Fruit fly (Drosophila melanogaster) whole organism, embryonic: Measurements from ENCODE around the gene CG9775.
A peak's percentile ranks its signal among the peaks of the same experiment; 100 is the strongest.

ENCODE experiments used
- Asciz ChIP-seq: fragments of 200-800 bp; sonication (Bioruptor generic); optimal IDR thresholded peaks from 2 replicates; lab custom pipeline; 2017; ENCODE audit warnings: missing biosample characterization, mild to moderate bottlenecking, missing genetic modification characterization, missing genetic modification reagents
- B-H2 ChIP-seq: fragments of 200-800 bp; sonication (Bioruptor generic); optimal IDR thresholded peaks from 2 replicates; lab custom pipeline; 2018; ENCODE audit warnings: missing biosample characterization, mild to moderate bottlenecking, missing genetic modification characterization
- CG10147 ChIP-seq: fragments of 200-800 bp; sonication (Bioruptor generic); optimal IDR thresholded peaks from 2 replicates; lab custom pipeline; 2019; ENCODE audit warnings: missing biosample characterization, mild to moderate bottlenecking, missing genetic modification characterization, moderate library complexity
- CG11723 ChIP-seq: fragments of 200-800 bp; sonication (Bioruptor generic); optimal IDR thresholded peaks from 2 replicates; lab custom pipeline; 2017; ENCODE audit warnings: missing biosample characterization, mild to moderate bottlenecking, missing genetic modification characterization
- CG12219 ChIP-seq: fragments of 200-800 bp; sonication (Bioruptor generic); optimal IDR thresholded peaks from 3 replicates; lab custom pipeline; 2018; ENCODE audit warnings: missing biosample characterization, mild to moderate bottlenecking, missing genetic modification characterization
- CG12236 ChIP-seq: fragments of 200-800 bp; sonication (Bioruptor generic); optimal IDR thresholded peaks from 2 replicates; lab custom pipeline; 2016; ENCODE audit warnings: missing biosample characterization, missing genetic modification characterization
- CG12299 ChIP-seq: fragments of 200-800 bp; sonication (Bioruptor generic); optimal IDR thresholded peaks from 2 replicates; lab custom pipeline; 2018; ENCODE audit warnings: missing biosample characterization, mild to moderate bottlenecking, missing genetic modification characterization
- CG12744 ChIP-seq: fragments of 200-800 bp; sonication (Bioruptor generic); optimal IDR thresholded peaks from 2 replicates; lab custom pipeline; 2016; ENCODE audit warnings: missing biosample characterization, missing genetic modification characterization
- CG13287 ChIP-seq: fragments of 200-800 bp; sonication (Bioruptor generic); IDR thresholded peaks from 2 replicates; pipeline ENCODE4 v1.3.6; 2022; ENCODE audit warnings: missing biosample characterization, missing genetic modification characterization; ENCODE audit not compliant: partially characterized antibody
- CG13424 ChIP-seq: fragments of 200-800 bp; sonication (Bioruptor generic); optimal IDR thresholded peaks from 2 replicates; lab custom pipeline; 2019; ENCODE audit warnings: missing biosample characterization, mild to moderate bottlenecking, missing genetic modification characterization, moderate library complexity
- CG14050 ChIP-seq: fragments of 200-800 bp; sonication (Bioruptor generic); IDR thresholded peaks from 3 replicates; pipeline ENCODE4 v1.3.6; 2022; ENCODE audit warnings: missing biosample characterization, missing genetic modification characterization
- CG17612 ChIP-seq: fragments of 200-800 bp; sonication (Bioruptor generic); IDR thresholded peaks from 2 replicates; pipeline ENCODE4 v1.3.6; 2022; ENCODE audit warnings: missing biosample characterization, missing genetic modification characterization
- CG2202 ChIP-seq: fragments of 200-800 bp; sonication (Bioruptor generic); optimal IDR thresholded peaks from 2 replicates; lab custom pipeline; 2018; ENCODE audit warnings: missing biosample characterization, mild to moderate bottlenecking, missing genetic modification characterization
- CG30431 ChIP-seq: fragments of 200-800 bp; sonication (Bioruptor generic); optimal IDR thresholded peaks from 2 replicates; lab custom pipeline; 2017; ENCODE audit warnings: missing biosample characterization, missing genetic modification characterization
- CG3407 ChIP-seq: fragments of 200-800 bp; sonication (Bioruptor generic); optimal IDR thresholded peaks from 2 replicates; lab custom pipeline; 2018; ENCODE audit warnings: missing biosample characterization, mild to moderate bottlenecking, missing genetic modification characterization
- CG4282 ChIP-seq: fragments of 200-800 bp; sonication (Bioruptor generic); optimal IDR thresholded peaks from 2 replicates; lab custom pipeline; 2016; ENCODE audit warnings: missing biosample characterization, missing genetic modification characterization
- CG4854 ChIP-seq: fragments of 200-800 bp; sonication (Bioruptor generic); optimal IDR thresholded peaks from 2 replicates; lab custom pipeline; 2016; ENCODE audit warnings: missing biosample characterization, missing genetic modification characterization, inconsistent platforms
- CG5180 ChIP-seq: fragments of 200-800 bp; sonication (Bioruptor generic); optimal IDR thresholded peaks from 3 replicates; lab custom pipeline; 2017; ENCODE audit warnings: missing biosample characterization, missing genetic modification characterization, mild to moderate bottlenecking, moderate library complexity, missing genetic modification reagents
- CG6689 ChIP-seq: fragments of 200-800 bp; sonication (Bioruptor generic); IDR thresholded peaks from 2 replicates; pipeline ENCODE4 v1.3.6; 2022; ENCODE audit warnings: missing biosample characterization, missing genetic modification characterization
- CG7357 ChIP-seq: fragments of 200-800 bp; sonication (Bioruptor generic); IDR thresholded peaks from 3 replicates; pipeline ENCODE4 v1.3.6; 2022; ENCODE audit warnings: missing biosample characterization, missing genetic modification characterization
- CG7372 ChIP-seq: fragments of 200-800 bp; sonication (Bioruptor generic); IDR thresholded peaks from 2 replicates; pipeline ENCODE4 v1.3.6; 2022; ENCODE audit warnings: missing biosample characterization, missing genetic modification characterization
- CG9215 ChIP-seq: fragments of 200-800 bp; sonication (Bioruptor generic); IDR thresholded peaks from 2 replicates; pipeline ENCODE4 v1.3.6; 2022; ENCODE audit warnings: missing biosample characterization, missing genetic modification characterization
- CG9437 ChIP-seq: fragments of 200-800 bp; sonication (Bioruptor generic); optimal IDR thresholded peaks from 2 replicates; lab custom pipeline; 2018; ENCODE audit warnings: missing biosample characterization, mild to moderate bottlenecking, missing genetic modification characterization
- CG9727 ChIP-seq: fragments of 200-800 bp; sonication (Bioruptor generic); optimal IDR thresholded peaks from 3 replicates; lab custom pipeline; 2017; ENCODE audit warnings: missing biosample characterization, mild to moderate bottlenecking, missing genetic modification characterization
- Camta ChIP-seq: fragments of 200-800 bp; sonication (Bioruptor generic); optimal IDR thresholded peaks from 2 replicates; lab custom pipeline; 2016; ENCODE audit warnings: missing biosample characterization, missing genetic modification characterization
- Chrac-16 ChIP-seq: fragments of 200-800 bp; sonication (Bioruptor generic); optimal IDR thresholded peaks from 3 replicates; lab custom pipeline; 2016; ENCODE audit warnings: missing biosample characterization, missing genetic modification characterization
- D19A ChIP-seq: fragments of 200-800 bp; optimal IDR thresholded peaks from 3 replicates; lab custom pipeline; 2019; ENCODE audit warnings: missing biosample characterization, mild to moderate bottlenecking, missing genetic modification characterization, moderate library complexity
- Dref ChIP-seq: fragments of 200-800 bp; sonication (Bioruptor generic); IDR thresholded peaks from 2 replicates; pipeline ENCODE4 v1.3.6; 2022; ENCODE audit warnings: missing biosample characterization, missing genetic modification characterization
- HLH3B ChIP-seq: fragments of 200-800 bp; sonication (Bioruptor generic); IDR thresholded peaks from 2 replicates; pipeline ENCODE4 v1.3.6; 2022; ENCODE audit warnings: missing biosample characterization, missing genetic modification characterization
- HmgD ChIP-seq: fragments of 200-800 bp; sonication (Bioruptor generic); optimal IDR thresholded peaks from 3 replicates; lab custom pipeline; 2016; ENCODE audit warnings: missing biosample characterization, missing genetic modification characterization
- Hmr ChIP-seq: fragments of 200-800 bp; sonication (Bioruptor generic); optimal IDR thresholded peaks from 3 replicates; lab custom pipeline; 2017; ENCODE audit warnings: mild to moderate bottlenecking, missing biosample characterization, missing genetic modification reagents, missing genetic modification characterization
- Hr39 ChIP-seq: fragments of >200 bp; optimal IDR thresholded peaks from 2 replicates; lab custom pipeline; 2017
- NC2β ChIP-seq: fragments of 200-800 bp; sonication (Bioruptor generic); optimal IDR thresholded peaks from 2 replicates; lab custom pipeline; 2016; ENCODE audit warnings: missing biosample characterization, missing genetic modification characterization
- Sin3A ChIP-seq: fragments of >200 bp; optimal IDR thresholded peaks from 2 replicates; lab custom pipeline; 2018
- Six4 ChIP-seq: fragments of 200-800 bp; sonication (Bioruptor generic); optimal IDR thresholded peaks from 2 replicates; lab custom pipeline; 2016; ENCODE audit warnings: missing biosample characterization, missing genetic modification characterization
- Spps ChIP-seq: fragments of 200-800 bp; sonication (Bioruptor generic); optimal IDR thresholded peaks from 2 replicates; lab custom pipeline; 2018; ENCODE audit warnings: missing biosample characterization, mild to moderate bottlenecking, missing genetic modification characterization
- az2 ChIP-seq: fragments of 200-800 bp; sonication (Bioruptor generic); optimal IDR thresholded peaks from 3 replicates; lab custom pipeline; 2016; ENCODE audit warnings: missing biosample characterization, missing genetic modification characterization
- dan ChIP-seq: fragments of 200-800 bp; sonication (Bioruptor generic); IDR thresholded peaks from 2 replicates; pipeline ENCODE4 v1.3.6; 2022; ENCODE audit warnings: missing biosample characterization, missing genetic modification characterization
- ems ChIP-seq: fragments of 200-800 bp; sonication (Bioruptor generic); optimal IDR thresholded peaks from 3 replicates; lab custom pipeline; 2016; ENCODE audit warnings: missing biosample characterization, missing genetic modification characterization
- fd3F ChIP-seq: fragments of 200-800 bp; sonication (Bioruptor generic); optimal IDR thresholded peaks from 2 replicates; lab custom pipeline; 2018; ENCODE audit warnings: missing biosample characterization, mild to moderate bottlenecking, missing genetic modification characterization, moderate library complexity
- fd64A ChIP-seq: fragments of 200-800 bp; sonication (Bioruptor generic); optimal IDR thresholded peaks from 3 replicates; lab custom pipeline; 2018; ENCODE audit warnings: missing biosample characterization, mild to moderate bottlenecking, missing genetic modification characterization
- gce ChIP-seq: fragments of 200-800 bp; sonication (Bioruptor generic); IDR thresholded peaks from 3 replicates; pipeline ENCODE4 v1.3.6; 2022; ENCODE audit warnings: missing biosample characterization, missing genetic modification characterization
- grn ChIP-seq: fragments of 200-800 bp; sonication (Bioruptor generic); optimal IDR thresholded peaks from 3 replicates; lab custom pipeline; 2017; ENCODE audit warnings: missing biosample characterization, missing genetic modification characterization
- gt ChIP-seq: fragments of 200-800 bp; sonication (Bioruptor generic); IDR thresholded peaks from 2 replicates; pipeline ENCODE4 v1.3.6; 2022; ENCODE audit warnings: missing biosample characterization, missing genetic modification characterization
- jumu ChIP-seq: fragments of 200-800 bp; sonication (Bioruptor generic); optimal IDR thresholded peaks from 3 replicates; lab custom pipeline; 2016; ENCODE audit warnings: missing biosample characterization, missing genetic modification characterization
- klu ChIP-seq: fragments of 200-800 bp; sonication (Bioruptor generic); IDR thresholded peaks from 2 replicates; pipeline ENCODE4 v1.3.6; 2022; ENCODE audit warnings: missing biosample characterization, missing genetic modification characterization
- lmd ChIP-seq: fragments of 200-800 bp; sonication (Bioruptor generic); IDR thresholded peaks from 2 replicates; pipeline ENCODE4 v1.3.6; 2022; ENCODE audit warnings: missing biosample characterization, missing genetic modification characterization
- luna ChIP-seq: fragments of 200-800 bp; sonication (Bioruptor generic); optimal IDR thresholded peaks from 2 replicates; lab custom pipeline; 2016; ENCODE audit warnings: missing biosample characterization, missing genetic modification characterization
- ro ChIP-seq: fragments of 200-800 bp; sonication (Bioruptor generic); IDR thresholded peaks from 2 replicates; pipeline ENCODE4 v1.3.6; 2022; ENCODE audit warnings: missing biosample characterization, missing genetic modification characterization
- seq ChIP-seq: fragments of 200-800 bp; sonication (Bioruptor generic); IDR thresholded peaks from 2 replicates; pipeline ENCODE4 v1.3.6; 2022; ENCODE audit warnings: missing biosample characterization, missing genetic modification characterization
- tna ChIP-seq: fragments of 200-800 bp; sonication (Bioruptor generic); IDR thresholded peaks from 2 replicates; pipeline ENCODE4 v1.3.6; 2022; ENCODE audit warnings: missing biosample characterization, missing genetic modification characterization; ENCODE audit not compliant: partially characterized antibody
- ttk ChIP-seq: fragments of 200-800 bp; sonication (Bioruptor generic); IDR thresholded peaks from 2 replicates; pipeline ENCODE4 v2.1.2; 2022; ENCODE audit warnings: missing biosample characterization, missing genetic modification characterization
- wdn ChIP-seq: fragments of 200-800 bp; sonication (Bioruptor generic); IDR thresholded peaks from 2 replicates; pipeline ENCODE4 v1.3.6; 2022; ENCODE audit warnings: missing biosample characterization, missing genetic modification characterization

Gene CG9775

dm6 chr3R:4654557-4655273, 13.1 kb upstream of the CG9775 start, which contains the start of gene spartin (continued):
- TF ChIP-seq CG13287 (GFP tag; lab: Robert Waterston, UW) = peak; percentile 76
- TF ChIP-seq lmd = no peak
- TF ChIP-seq Camta (GFP tag; lab: Kevin White, UChicago) = no peak
- TF ChIP-seq CG12744 (GFP tag; lab: Kevin White, UChicago) = no peak
- TF ChIP-seq CG12299 = no peak
- TF ChIP-seq seq (GFP tag; lab: Robert Waterston, UW) = no peak
- no peak for TF ChIP-seq Spps
- no peak for TF ChIP-seq Six4 (GFP tag; lab: Kevin White, UChicago)
- no peak for TF ChIP-seq CG11723 (GFP tag; lab: Kevin White, UChicago)
- TF ChIP-seq CG3407 = no peak
- peak; percentile 12 for TF ChIP-seq Chrac-16
- TF ChIP-seq wdn (GFP tag; lab: Robert Waterston, UW) = no peak
- no peak for TF ChIP-seq grn
- no peak for TF ChIP-seq ro
- TF ChIP-seq Sin3A = no peak
- no peak for TF ChIP-seq CG14050
- TF ChIP-seq dan (GFP tag; lab: Robert Waterston, UW) = no peak
- no peak for TF ChIP-seq CG2202 (tag; lab: Kevin White, UChicago)
- TF ChIP-seq CG9215 (GFP tag; lab: Robert Waterston, UW) = no peak
- TF ChIP-seq CG30431 (GFP tag; lab: Kevin White, UChicago) = no peak
- no peak for TF ChIP-seq CG10147 (GFP tag; lab: Kevin White, UChicago)
- no peak for TF ChIP-seq klu (GFP tag; lab: Robert Waterston, UW)
- TF ChIP-seq CG5180 (GFP tag; lab: Kevin White, UChicago) = no peak
- no peak for TF ChIP-seq fd3F (GFP tag; lab: Kevin White, UChicago)
- TF ChIP-seq CG17612 = no peak
- no peak for TF ChIP-seq CG7372 (GFP tag; lab: Robert Waterston, UW)
- no peak for TF ChIP-seq gce (GFP tag; lab: Robert Waterston, UW)
- no peak for TF ChIP-seq CG4854 (GFP tag; lab: Kevin White, UChicago)
- TF ChIP-seq CG6689 = no peak
- no peak for TF ChIP-seq tna (GFP tag; lab: Robert Waterston, UW)
- TF ChIP-seq ems (GFP tag; lab: Kevin White, UChicago) = peak; percentile 40
- TF ChIP-seq B-H2 = no peak
- TF ChIP-seq Dref (GFP tag; lab: Robert Waterston, UW) = peak; percentile 53
- TF ChIP-seq HLH3B (GFP tag; lab: Robert Waterston, UW) = no peak
- no peak for TF ChIP-seq jumu
- TF ChIP-seq Hr39 (lab: Kevin White, UChicago) = no peak
- TF ChIP-seq Hmr = no peak
- TF ChIP-seq HmgD (GFP tag; lab: Kevin White, UChicago) = peak; percentile 14
- TF ChIP-seq CG13424 (tag; lab: Kevin White, UChicago) = peak; percentile 37
- TF ChIP-seq CG9437 = no peak
- TF ChIP-seq gt = no peak
- no peak for TF ChIP-seq luna (GFP tag; lab: Kevin White, UChicago)
- TF ChIP-seq CG9727 (GFP tag; lab: Kevin White, UChicago) = no peak
- no peak for TF ChIP-seq Asciz (GFP tag; lab: Kevin White, UChicago)
- no peak for TF ChIP-seq CG12219
- TF ChIP-seq CG7357 (GFP tag; lab: Robert Waterston, UW) = no peak
- TF ChIP-seq az2 (GFP tag; lab: Kevin White, UChicago) = no peak
- TF ChIP-seq CG12236 = no peak
- no peak for TF ChIP-seq fd64A (GFP tag; lab: Kevin White, UChicago)
- TF ChIP-seq NC2β (GFP tag; lab: Kevin White, UChicago) = no peak
- TF ChIP-seq ttk (GFP tag; lab: Robert Waterston, UW) = no peak
- TF ChIP-seq CG4282 (GFP tag; lab: Kevin White, UChicago) = no peak
- TF ChIP-seq D19A = no peak
